Worm (Caenorhabditis elegans) whole organism, L4/young adult: Measurements from ENCODE around the gene K07H8.12.

ENCODE experiments used
- W03F9.2 ChIP-seq: fragments of 150-350 bp; optimal IDR thresholded peaks from 2 replicates; lab custom pipeline; 2014; ENCODE audit warnings: missing biosample characterization, missing genetic modification characterization
- him-1 ChIP-seq: sonication (generic microtip); optimal IDR thresholded peaks from 2 replicates; lab custom pipeline; 2016; ENCODE audit warnings: missing genotype, missing genetic modification reagents, missing genetic modification characterization, missing compliant biosample characterization

ce11 chrIV:8252856-8253255 is 23.7 kb downstream of the K07H8.12 start:
- TF ChIP-seq W03F9.2 (tag; lab: Kevin White, UChicago): peak; percentile 69
- peak; percentile 60 for TF ChIP-seq him-1 (tag; lab: Kevin White, UChicago)
